Fruit fly (Drosophila melanogaster) ovary, adult (tissue): Measurements from ENCODE around the gene TyrR.
"Not testable (repeated sequence)": the region's sequence is repeated elsewhere in the genome, so short reads cannot be mapped to it uniquely, and the experiment has no call there.

Experiments
- CG17801 ChIP-seq: fragments of 200-800 bp; optimal IDR thresholded peaks from 2 replicates; lab custom pipeline; 2019; ENCODE audit warnings: missing biosample characterization, mild to moderate bottlenecking, missing genetic modification characterization, moderate library complexity; ENCODE audit not compliant: partially characterized antibody

TyrR gene

dm6 chr3R:17763088-17763487 lies at the start of gene TyrR:
Gene TyrR, minus strand, starts transcription at chr3R:17763188.
- not testable (repeated sequence) for TF ChIP-seq CG17801 (GFP tag; lab: Kevin White, UChicago)

dm6 chr3R:17812477-17812876 lies 49.5 kb upstream of the TyrR start:
- no peak for TF ChIP-seq CG17801 (GFP tag; lab: Kevin White, UChicago)

- TF ChIP-seq CG17801 (GFP tag; lab: Kevin White, UChicago), result no peak
Observed at dm6 chr3R:17811707-17812099, 48.7 kb upstream of the TyrR start.

dm6 chr3R:17810951-17811706 lies 48.1 kb upstream of the TyrR start, which contains the start of the genes Alg1 and tinc:
Gene Alg1, minus strand, starts transcription at chr3R:17811134.
Gene tinc, plus strand, starts transcription at chr3R:17811541.
- TF ChIP-seq CG17801 (GFP tag; lab: Kevin White, UChicago), result peak; percentile 96

dm6 chr3R:17809014-17809413 lies 46.0 kb upstream of the TyrR start, which contains the start of gene Odj:
Gene Odj, minus strand, starts transcription at chr3R:17809222.
- TF ChIP-seq CG17801 (GFP tag; lab: Kevin White, UChicago), result peak; percentile 72

- peak; percentile 62 for TF ChIP-seq CG17801 (GFP tag; lab: Kevin White, UChicago)
Observed at dm6 chr3R:17807035-17807606, 44.1 kb upstream of the TyrR start, which contains the start of gene CG17801. Gene CG17801, minus strand, starts transcription at chr3R:17807085.

- no peak for TF ChIP-seq CG17801 (GFP tag; lab: Kevin White, UChicago)
Observed at dm6 chr3R:17805092-17805491, 42.1 kb upstream of the TyrR start, which contains the start of gene Nnk. Gene Nnk, minus strand, starts transcription at chr3R:17805249.

dm6 chr3R:17803025-17803424 lies 40.0 kb upstream of the TyrR start, which contains the start of gene CG17806:
Gene CG17806, minus strand, starts transcription at chr3R:17803260.
- peak; percentile 11 for TF ChIP-seq CG17801 (GFP tag; lab: Kevin White, UChicago)

- no peak for TF ChIP-seq CG17801 (GFP tag; lab: Kevin White, UChicago)
Observed at dm6 chr3R:17801264-17801663, 38.3 kb upstream of the TyrR start, which contains the start of gene CG17803. Gene CG17803, minus strand, starts transcription at chr3R:17801512.

dm6 chr3R:17798211-17798737 lies 35.3 kb upstream of the TyrR start, which contains the start of gene CG7379:
Gene CG7379, minus strand, starts transcription at chr3R:17798304.
- peak; percentile 64 for TF ChIP-seq CG17801 (GFP tag; lab: Kevin White, UChicago)

dm6 chr3R:17795561-17796170 lies 32.7 kb upstream of the TyrR start:
- no peak for TF ChIP-seq CG17801 (GFP tag; lab: Kevin White, UChicago)

dm6 chr3R:17795075-17795420 lies 32.1 kb upstream of the TyrR start, which contains the start of gene pasi1:
Gene pasi1, plus strand, starts transcription at chr3R:17795075.
- TF ChIP-seq CG17801 (GFP tag; lab: Kevin White, UChicago), result no peak

- peak; percentile 68 for TF ChIP-seq CG17801 (GFP tag; lab: Kevin White, UChicago)
Observed at dm6 chr3R:17794335-17795074, 31.5 kb upstream of the TyrR start, which contains the start of gene CG43102. Gene CG43102, minus strand, starts transcription at chr3R:17794490.

- peak; percentile 58 for TF ChIP-seq CG17801 (GFP tag; lab: Kevin White, UChicago)
Observed at dm6 chr3R:17793287-17793686, 30.3 kb upstream of the TyrR start.
